Worm (Caenorhabditis elegans) whole organism, L1 larva: ENCODE measurements around the gene cpg-1.
A peak's percentile ranks its signal among the peaks of the same experiment; 100 is the strongest.

Experiments used
- C16A3.4 ChIP-seq: fragments of 150-350 bp; optimal IDR thresholded peaks from 2 replicates; lab custom pipeline; 2014; ENCODE audit warnings: missing biosample characterization, missing genetic modification characterization
- aha-1 ChIP-seq: fragments of 150-350 bp; optimal IDR thresholded peaks from 2 replicates; lab custom pipeline; 2014; ENCODE audit warnings: missing biosample characterization, missing genetic modification characterization
- blmp-1 ChIP-seq: fragments of 150-350 bp; optimal IDR thresholded peaks from 2 replicates; lab custom pipeline; 2014; ENCODE audit warnings: missing biosample characterization, missing genetic modification characterization
- ceh-8 ChIP-seq: fragments of 200-800 bp; sonication (Bioruptor generic); optimal IDR thresholded peaks from 2 replicates; lab custom pipeline; 2018; ENCODE audit warnings: mild to moderate bottlenecking, missing genetic modification characterization, moderate library complexity, missing compliant biosample characterization
- ceh-82 ChIP-seq, 3 experiments: fragments of 150-350 bp in 1 of 3; sonication (generic microtip) in 2 of 3; optimal IDR thresholded peaks; 2 replicates each; lab custom pipeline; 2014 to 2017; ENCODE audit warnings: missing biosample characterization in 3 of 3, missing genetic modification characterization in 3 of 3
- ceh-88 ChIP-seq: fragments of 200-800 bp; sonication (Bioruptor generic); IDR thresholded peaks from 2 replicates; pipeline ENCODE4 v1.3.6; 2022; ENCODE audit warnings: missing genetic modification characterization, missing compliant biosample characterization
- dpl-1 ChIP-seq, 3 experiments: fragments of 150-350 bp in 2 of 3; sonication (generic microtip) in 1 of 3; optimal IDR thresholded peaks; 2 replicates each; lab custom pipeline; 2014 to 2017; ENCODE audit warnings: missing biosample characterization in 3 of 3, missing genetic modification characterization in 3 of 3, missing genetic modification reagents in 3 of 3
- efl-1 ChIP-seq, 4 experiments: fragments of 150-350 bp; optimal IDR thresholded peaks in 3 of 4; peaks in 1 of 4; 1 replicate in 1 of 4; 2 replicates in 3 of 4; lab custom pipeline; 2014; ENCODE audit warnings: missing biosample characterization in 2 of 4, missing genetic modification characterization in 2 of 4, missing genetic modification reagents in 2 of 4
- elt-2 ChIP-seq: sonication (generic microtip); optimal IDR thresholded peaks from 2 replicates; lab custom pipeline; 2016; ENCODE audit warnings: missing genetic modification characterization, mild to moderate bottlenecking, inconsistent platforms, missing compliant biosample characterization, missing genetic modification reagents
- elt-3 ChIP-seq, 6 experiments: fragments of 150-350 bp in 1 of 6; sonication (generic microtip); optimal IDR thresholded peaks; 2 replicates each; lab custom pipeline; 2017 to 2018; ENCODE audit warnings: missing biosample characterization in 6 of 6, missing genetic modification characterization in 6 of 6, inconsistent platforms in 1 of 6
- fkh-10 ChIP-seq: sonication (generic microtip); optimal IDR thresholded peaks from 2 replicates; lab custom pipeline; 2017; ENCODE audit warnings: missing biosample characterization, missing genetic modification reagents, missing genetic modification characterization
- fos-1 ChIP-seq: fragments of 150-350 bp; optimal IDR thresholded peaks from 2 replicates; lab custom pipeline; 2014; ENCODE audit warnings: missing biosample characterization, missing genetic modification characterization
- grh-1 ChIP-seq: fragments of 200-800 bp; sonication (Bioruptor generic); IDR thresholded peaks from 2 replicates; pipeline ENCODE4 v1.3.6; 2022; ENCODE audit warnings: missing genetic modification reagents, missing genetic modification characterization, missing compliant biosample characterization
- hpl-2 ChIP-seq: fragments of 150-350 bp; optimal IDR thresholded peaks from 2 replicates; lab custom pipeline; 2014; ENCODE audit warnings: missing biosample characterization, missing genetic modification reagents, missing genetic modification characterization
- irx-1 ChIP-seq: sonication (generic microtip); optimal IDR thresholded peaks from 2 replicates; lab custom pipeline; 2016; ENCODE audit warnings: missing genetic modification characterization, missing compliant biosample characterization
- lin-13 ChIP-seq: fragments of 150-350 bp; optimal IDR thresholded peaks from 2 replicates; lab custom pipeline; 2014; ENCODE audit warnings: missing biosample characterization, missing genetic modification reagents, missing genetic modification characterization
- lin-14 ChIP-seq: fragments of 200-800 bp; sonication (Bioruptor generic); optimal IDR thresholded peaks from 2 replicates; lab custom pipeline; 2018; ENCODE audit warnings: mild to moderate bottlenecking, missing genetic modification characterization, moderate library complexity, missing compliant biosample characterization
- lin-15B ChIP-seq: fragments of 150-350 bp; sonication (generic microtip); optimal IDR thresholded peaks from 3 replicates; lab custom pipeline; 2014; ENCODE audit warnings: missing biosample characterization, missing genetic modification characterization
- lin-35 ChIP-seq, 2 experiments: fragments of 150-350 bp; optimal IDR thresholded peaks; 2 replicates each; lab custom pipeline; 2014; ENCODE audit warnings: missing biosample characterization in 2 of 2, missing genetic modification characterization in 2 of 2, missing genetic modification reagents in 2 of 2
- lir-3 ChIP-seq: sonication (generic microtip); optimal IDR thresholded peaks from 2 replicates; lab custom pipeline; 2016; ENCODE audit warnings: mild to moderate bottlenecking, missing genetic modification characterization, moderate library complexity, missing compliant biosample characterization; ENCODE audit not compliant: poor library complexity
- lsy-2 ChIP-seq, 2 experiments: fragments of 150-350 bp; optimal IDR thresholded peaks; 2 replicates each; lab custom pipeline; 2014; ENCODE audit warnings: missing biosample characterization in 2 of 2, missing genetic modification characterization in 2 of 2
- nhr-11 ChIP-seq: fragments of 150-350 bp; optimal IDR thresholded peaks from 2 replicates; lab custom pipeline; 2014; ENCODE audit warnings: missing biosample characterization, missing genetic modification characterization
- nhr-20 ChIP-seq: sonication (generic microtip); optimal IDR thresholded peaks from 2 replicates; lab custom pipeline; 2016; ENCODE audit warnings: mild to moderate bottlenecking, missing genetic modification characterization, missing compliant biosample characterization
- nhr-84 ChIP-seq: sonication (generic microtip); optimal IDR thresholded peaks from 2 replicates; lab custom pipeline; 2017; ENCODE audit warnings: missing biosample characterization, missing genetic modification characterization
- nhr-85 ChIP-seq: sonication (generic microtip); peaks from one replicate; lab custom pipeline; 2016; ENCODE audit warnings: missing genetic modification characterization, inconsistent platforms, missing compliant biosample characterization
- pax-3 ChIP-seq: fragments of 200-800 bp; sonication (Bioruptor generic); optimal IDR thresholded peaks from 2 replicates; lab custom pipeline; 2018; ENCODE audit warnings: mild to moderate bottlenecking, missing genetic modification characterization, moderate library complexity, missing compliant biosample characterization
- pqm-1 ChIP-seq: sonication (generic microtip); optimal IDR thresholded peaks from 3 replicates; lab custom pipeline; 2017; ENCODE audit warnings: missing biosample characterization, missing genetic modification characterization
- skn-1 ChIP-seq: fragments of 150-350 bp; optimal IDR thresholded peaks from 2 replicates; lab custom pipeline; 2014; ENCODE audit warnings: missing biosample characterization, missing genetic modification characterization
- sox-4 ChIP-seq: sonication (generic microtip); optimal IDR thresholded peaks from 2 replicates; lab custom pipeline; 2016; ENCODE audit warnings: missing genetic modification characterization, missing compliant biosample characterization
- sptf-1 ChIP-seq: fragments of 150-350 bp; optimal IDR thresholded peaks from 2 replicates; lab custom pipeline; 2014; ENCODE audit warnings: missing biosample characterization, missing genetic modification characterization
- sup-37 ChIP-seq: fragments of 200-800 bp; sonication (Bioruptor generic); optimal IDR thresholded peaks from 2 replicates; lab custom pipeline; 2018; ENCODE audit warnings: mild to moderate bottlenecking, missing genetic modification characterization, missing compliant biosample characterization
- swsn-7 ChIP-seq: sonication (generic microtip); optimal IDR thresholded peaks from 2 replicates; lab custom pipeline; 2016; ENCODE audit warnings: missing genetic modification characterization, missing compliant biosample characterization
- unc-30 ChIP-seq: sonication (generic microtip); optimal IDR thresholded peaks from 2 replicates; lab custom pipeline; 2017; ENCODE audit warnings: missing biosample characterization, missing genetic modification characterization
- xbp-1 ChIP-seq: sonication (generic microtip); optimal IDR thresholded peaks from 2 replicates; lab custom pipeline; 2016; ENCODE audit warnings: missing genetic modification characterization, missing compliant biosample characterization

The cpg-1 gene

ce11 chrIII:4449357-4449756 lies 39.8 kb upstream of the cpg-1 start (continued):
- no peak for TF ChIP-seq aha-1 (tag; lab: Kevin White, UChicago)
- peak in 1 of 2 experiments; percentile 34 for TF ChIP-seq lin-35 (GFP tag; optimal IDR thresholded peaks at IDR 0.05; lab: Kevin White, UChicago)
- no peak for TF ChIP-seq ceh-88
- no peak for TF ChIP-seq fkh-10 (GFP tag; lab: Kevin White, UChicago)

- TF ChIP-seq efl-1 (optimal IDR thresholded peaks at IDR 0.05; lab: Kevin White, UChicago) (no peak), efl-1 (GFP tag; optimal IDR thresholded peaks at IDR 0.05 in 1 of 2; lab: Kevin White, UChicago) (peak in 1 of 2 experiments; percentile 63), sptf-1 (tag; lab: Kevin White, UChicago) (no peak), sox-4 (tag; lab: Kevin White, UChicago) (no peak), skn-1 (no peak), elt-2 (tag; lab: Kevin White, UChicago) (peak; percentile 14), lin-35 (GFP tag; optimal IDR thresholded peaks at IDR 0.05; lab: Kevin White, UChicago) (peak in 1 of 2 experiments; percentile 27), lir-3 (tag; lab: Kevin White, UChicago) (no peak)
Measured at ce11 chrIII:4449893-4450579, 39.1 kb upstream of the cpg-1 start, which contains the start of gene ceh-43. TSS of gene ceh-43 (minus strand) at chrIII:4449943.

ce11 chrIII:4450773-4451423 lies 38.3 kb upstream of the cpg-1 start:
- TF ChIP-seq C16A3.4 (tag; lab: Kevin White, UChicago) (no peak), irx-1 (no peak), lin-15B (tag; lab: Kevin White, UChicago) (no peak), nhr-20 (tag; lab: Kevin White, UChicago) (no peak), sup-37 (GFP tag; lab: Kevin White, UChicago) (no peak), lin-13 (GFP tag; lab: Kevin White, UChicago) (no peak), blmp-1 (tag; lab: Kevin White, UChicago) (no peak), elt-3 (tag; optimal IDR thresholded peaks at IDR 0.05; lab: Kevin White, UChicago) (no peak), lin-14 (GFP tag; lab: Kevin White, UChicago) (peak; percentile 42), xbp-1 (tag; lab: Kevin White, UChicago) (no peak), lsy-2 (tag; optimal IDR thresholded peaks at IDR 0.05; lab: Kevin White, UChicago) (peak in 1 of 2 experiments; percentile 12), pqm-1 (tag; lab: Kevin White, UChicago) (no peak), hpl-2 (GFP tag; lab: Kevin White, UChicago) (no peak), dpl-1 (GFP tag; optimal IDR thresholded peaks at IDR 0.05; lab: Kevin White, UChicago) (no peak), nhr-11 (no peak), unc-30 (tag; lab: Kevin White, UChicago) (no peak), swsn-7 (tag; lab: Kevin White, UChicago) (no peak), fos-1 (tag; lab: Kevin White, UChicago) (no peak), pax-3 (tag; lab: Kevin White, UChicago) (peak; percentile 1)

- TF ChIP-seq nhr-84 (tag; lab: Kevin White, UChicago) (no peak), grh-1 (GFP tag; lab: Robert Waterston, UW) (peak; percentile 26; the same call in 1 of the 2 replicates), sptf-1 (tag; lab: Kevin White, UChicago) (no peak), lin-14 (GFP tag; lab: Kevin White, UChicago) (peak; percentile 47), ceh-82 (tag; optimal IDR thresholded peaks at IDR 0.05; lab: Kevin White, UChicago) (peak in 1 of 3 experiments; percentile 5), ceh-8 (GFP tag; lab: Kevin White, UChicago) (peak; percentile 8), lsy-2 (tag; optimal IDR thresholded peaks at IDR 0.05; lab: Kevin White, UChicago) (peak in 1 of 2 experiments; percentile 31), nhr-85 (tag; lab: Kevin White, UChicago) (peak; percentile 76)
- TF ChIP-seq, all 84 proteins: peak for 6
Measured at ce11 chrIII:4452749-4453148, 36.4 kb upstream of the cpg-1 start.
